Worm (Caenorhabditis elegans) whole organism, L2 larva: Measurements from ENCODE around the gene ztf-27.

Experiments
- C34F6.9 ChIP-seq: fragments of 150-350 bp; optimal IDR thresholded peaks from 2 replicates; lab custom pipeline; 2014; ENCODE audit warnings: missing biosample characterization, missing genetic modification characterization
- F13H6.1 ChIP-seq: sonication (generic microtip); optimal IDR thresholded peaks from 2 replicates; lab custom pipeline; 2016; ENCODE audit warnings: missing genetic modification characterization, missing compliant biosample characterization
- R02D3.7 ChIP-seq: fragments of 150-350 bp; optimal IDR thresholded peaks from 2 replicates; lab custom pipeline; 2014; ENCODE audit warnings: missing biosample characterization, missing genetic modification characterization
- Y55F3AM.14 ChIP-seq: fragments of 200-800 bp; sonication (Bioruptor generic); optimal IDR thresholded peaks from 2 replicates; lab custom pipeline; 2018; ENCODE audit warnings: mild to moderate bottlenecking, missing genetic modification characterization, missing compliant biosample characterization
- ZK546.5 ChIP-seq: sonication (generic microtip); optimal IDR thresholded peaks from 2 replicates; lab custom pipeline; 2017; ENCODE audit warnings: missing biosample characterization, missing genetic modification characterization
- alr-1 ChIP-seq: fragments of 150-350 bp; optimal IDR thresholded peaks from 2 replicates; lab custom pipeline; 2014; ENCODE audit warnings: missing biosample characterization, missing genetic modification characterization
- aly-2 ChIP-seq: fragments of 150-350 bp; optimal IDR thresholded peaks from 2 replicates; lab custom pipeline; 2014; ENCODE audit warnings: missing biosample characterization, missing genetic modification characterization
- ama-1 ChIP-seq: fragments of 150-350 bp; optimal IDR thresholded peaks from 2 replicates; lab custom pipeline; 2018; ENCODE audit warnings: inconsistent platforms
- blmp-1 ChIP-seq: sonication (generic microtip); optimal IDR thresholded peaks from 2 replicates; lab custom pipeline; 2017; ENCODE audit warnings: missing genetic modification characterization, mild to moderate bottlenecking, missing compliant biosample characterization, antibody characterized with exemption, moderate library complexity; ENCODE audit not compliant: insufficient read depth
- ceh-16 ChIP-seq: fragments of 150-350 bp; optimal IDR thresholded peaks from 2 replicates; lab custom pipeline; 2014; ENCODE audit warnings: missing biosample characterization, missing genetic modification characterization
- ceh-82 ChIP-seq: fragments of 150-350 bp; optimal IDR thresholded peaks from 2 replicates; lab custom pipeline; 2014; ENCODE audit warnings: missing biosample characterization, missing genetic modification characterization
- crh-2 ChIP-seq: sonication (generic microtip); optimal IDR thresholded peaks from 2 replicates; lab custom pipeline; 2017; ENCODE audit warnings: missing biosample characterization, missing genetic modification characterization
- dmd-4 ChIP-seq: sonication (generic microtip); optimal IDR thresholded peaks from 2 replicates; lab custom pipeline; 2017; ENCODE audit warnings: missing biosample characterization, missing genetic modification characterization
- egl-27 ChIP-seq: sonication (generic microtip); optimal IDR thresholded peaks from 3 replicates; lab custom pipeline; 2017; ENCODE audit warnings: missing biosample characterization, missing genetic modification reagents, missing genetic modification characterization
- elt-1 ChIP-seq: fragments of 150-350 bp; optimal IDR thresholded peaks from 2 replicates; lab custom pipeline; 2014; ENCODE audit warnings: missing biosample characterization, missing genetic modification characterization
- elt-3 ChIP-seq: sonication (generic microtip); optimal IDR thresholded peaks from 2 replicates; lab custom pipeline; 2017; ENCODE audit warnings: missing biosample characterization, missing genetic modification characterization
- fos-1 ChIP-seq: fragments of 150-350 bp; optimal IDR thresholded peaks from 2 replicates; lab custom pipeline; 2014; ENCODE audit warnings: missing biosample characterization, missing genetic modification characterization
- gmeb-1 ChIP-seq: fragments of 150-350 bp; optimal IDR thresholded peaks from 2 replicates; lab custom pipeline; 2014; ENCODE audit warnings: missing biosample characterization, missing genetic modification characterization
- lin-11 ChIP-seq: fragments of 150-350 bp; sonication (generic microtip); optimal IDR thresholded peaks from 2 replicates; lab custom pipeline; 2014; ENCODE audit warnings: missing biosample characterization, missing genetic modification characterization, inconsistent platforms, mixed read lengths
- lin-13 ChIP-seq: fragments of 150-350 bp; optimal IDR thresholded peaks from 2 replicates; lab custom pipeline; 2014; ENCODE audit warnings: missing biosample characterization, missing genetic modification reagents, missing genetic modification characterization
- lin-39 ChIP-seq: fragments of 150-350 bp; optimal IDR thresholded peaks from 2 replicates; lab custom pipeline; 2014; ENCODE audit warnings: missing biosample characterization, missing genetic modification reagents, missing genetic modification characterization
- lsy-2 ChIP-seq, 2 experiments: fragments of 150-350 bp in 1 of 2; sonication (generic microtip) in 1 of 2; optimal IDR thresholded peaks; 2 replicates each; lab custom pipeline; 2014 to 2017; ENCODE audit warnings: missing biosample characterization in 2 of 2, missing genetic modification characterization in 2 of 2
- mab-5 ChIP-seq: fragments of 150-350 bp; optimal IDR thresholded peaks from 2 replicates; lab custom pipeline; 2014; ENCODE audit warnings: missing biosample characterization, missing genetic modification characterization
- mbf-1 ChIP-seq: sonication (generic microtip); optimal IDR thresholded peaks from 2 replicates; lab custom pipeline; 2017; ENCODE audit warnings: missing biosample characterization, missing genetic modification characterization
- mdl-1 ChIP-seq, 2 experiments: fragments of 150-350 bp in 1 of 2; sonication (generic microtip) in 1 of 2; optimal IDR thresholded peaks; 2 replicates each; lab custom pipeline; 2017; ENCODE audit warnings: missing biosample characterization in 2 of 2, missing genetic modification characterization in 2 of 2
- nhr-10 ChIP-seq: sonication (generic microtip); optimal IDR thresholded peaks from 2 replicates; lab custom pipeline; 2017; ENCODE audit warnings: missing biosample characterization, missing genetic modification characterization
- nhr-11 ChIP-seq: fragments of 150-350 bp; optimal IDR thresholded peaks from 2 replicates; lab custom pipeline; 2014; ENCODE audit warnings: missing biosample characterization, missing genetic modification characterization
- nhr-12 ChIP-seq: fragments of 150-350 bp; optimal IDR thresholded peaks from 2 replicates; lab custom pipeline; 2014; ENCODE audit warnings: missing biosample characterization, missing genetic modification characterization
- nhr-129 ChIP-seq: fragments of 150-350 bp; optimal IDR thresholded peaks from 2 replicates; lab custom pipeline; 2014; ENCODE audit warnings: missing biosample characterization, missing genetic modification characterization
- nhr-21 ChIP-seq: fragments of 150-350 bp; optimal IDR thresholded peaks from 2 replicates; lab custom pipeline; 2014; ENCODE audit warnings: missing biosample characterization, missing genetic modification characterization
- nhr-23 ChIP-seq: fragments of 150-350 bp; optimal IDR thresholded peaks from 2 replicates; lab custom pipeline; 2014; ENCODE audit warnings: missing biosample characterization, missing genetic modification reagents, missing genetic modification characterization
- nhr-237 ChIP-seq: fragments of 150-350 bp; optimal IDR thresholded peaks from 2 replicates; lab custom pipeline; 2014; ENCODE audit warnings: missing biosample characterization, missing genetic modification characterization
- nhr-25 ChIP-seq: fragments of 150-350 bp; sonication (generic microtip); optimal IDR thresholded peaks from 3 replicates; lab custom pipeline; 2014; ENCODE audit warnings: missing biosample characterization, missing genetic modification characterization
- nhr-6 ChIP-seq: fragments of 150-350 bp; optimal IDR thresholded peaks from 2 replicates; lab custom pipeline; 2014; ENCODE audit warnings: missing biosample characterization, missing genetic modification characterization
- nhr-77 ChIP-seq: fragments of 150-350 bp; optimal IDR thresholded peaks from 2 replicates; lab custom pipeline; 2014; ENCODE audit warnings: missing biosample characterization, missing genetic modification characterization
- peb-1 ChIP-seq: fragments of 150-350 bp; optimal IDR thresholded peaks from 2 replicates; lab custom pipeline; 2014; ENCODE audit warnings: missing biosample characterization, missing genetic modification characterization
- sem-4 ChIP-seq: fragments of 150-350 bp; optimal IDR thresholded peaks from 2 replicates; lab custom pipeline; 2014; ENCODE audit warnings: missing biosample characterization, missing genetic modification reagents, missing genetic modification characterization
- skn-1 ChIP-seq: sonication (generic microtip); optimal IDR thresholded peaks from 2 replicates; lab custom pipeline; 2017; ENCODE audit warnings: missing biosample characterization, missing genetic modification characterization
- sma-3 ChIP-seq: sonication (generic microtip); optimal IDR thresholded peaks from 2 replicates; lab custom pipeline; 2016; ENCODE audit warnings: missing genetic modification reagents, missing genetic modification characterization, missing compliant biosample characterization
- sma-9 ChIP-seq, 2 experiments: fragments of 150-350 bp in 1 of 2; sonication (generic microtip) in 1 of 2; optimal IDR thresholded peaks; 2 replicates each; lab custom pipeline; 2014 to 2016; ENCODE audit warnings: missing genetic modification characterization in 2 of 2, mild to moderate bottlenecking in 1 of 2, missing biosample characterization in 1 of 2, missing compliant biosample characterization in 1 of 2, missing genetic modification reagents in 1 of 2, moderate library complexity in 1 of 2
- snpc-4 ChIP-seq: fragments of 150-350 bp; optimal IDR thresholded peaks from 2 replicates; lab custom pipeline; 2014; ENCODE audit warnings: missing biosample characterization, missing genetic modification characterization
- unc-39 ChIP-seq: fragments of 150-350 bp; optimal IDR thresholded peaks from 2 replicates; lab custom pipeline; 2014; ENCODE audit warnings: missing biosample characterization, missing genetic modification characterization
- unc-55 ChIP-seq: fragments of 150-350 bp; sonication (generic microtip); optimal IDR thresholded peaks from 3 replicates; lab custom pipeline; 2014; ENCODE audit warnings: missing biosample characterization, missing genetic modification reagents, missing genetic modification characterization
- unc-62 ChIP-seq: fragments of 150-350 bp; optimal IDR thresholded peaks from 2 replicates; lab custom pipeline; 2014; ENCODE audit warnings: missing biosample characterization, missing genetic modification reagents, missing genetic modification characterization
- zag-1 ChIP-seq: fragments of 150-350 bp; optimal IDR thresholded peaks from 2 replicates; lab custom pipeline; 2014; ENCODE audit warnings: missing biosample characterization, missing genetic modification characterization
- ztf-1 ChIP-seq: fragments of 200-800 bp; sonication (Bioruptor generic); conservative IDR thresholded peaks from 2 replicates; pipeline ENCODE4 v1.3.6; 2022; ENCODE audit warnings: missing genetic modification characterization, missing compliant biosample characterization
- ztf-11 ChIP-seq: sonication (generic microtip); optimal IDR thresholded peaks from 2 replicates; lab custom pipeline; 2017; ENCODE audit warnings: missing biosample characterization, missing genetic modification characterization
- ztf-4 ChIP-seq: fragments of 150-350 bp; optimal IDR thresholded peaks from 2 replicates; lab custom pipeline; 2014; ENCODE audit warnings: missing biosample characterization, missing genetic modification characterization

ztf-27 gene

ce11 chrII:10388041-10388706 is 3.0 kb downstream of the ztf-27 start:
- peak; percentile 64 for TF ChIP-seq fos-1 (tag; lab: Kevin White, UChicago)
- peak; percentile 76 for TF ChIP-seq C34F6.9 (tag; lab: Kevin White, UChicago)
- TF ChIP-seq nhr-25 (tag; lab: Kevin White, UChicago): peak; percentile 76
- no peak for TF ChIP-seq nhr-10 (tag; lab: Kevin White, UChicago)
- TF ChIP-seq mbf-1 (tag; lab: Kevin White, UChicago): no peak
- no peak for TF ChIP-seq alr-1 (tag; lab: Kevin White, UChicago)
- no peak for TF ChIP-seq ceh-82
- peak; percentile 41 for TF ChIP-seq mab-5 (tag; lab: Kevin White, UChicago)
- no peak for TF ChIP-seq elt-1 (tag; lab: Kevin White, UChicago)
- TF ChIP-seq lin-13 (GFP tag; lab: Kevin White, UChicago): peak; percentile 74
- no peak for TF ChIP-seq ztf-11 (tag; lab: Kevin White, UChicago)
- TF ChIP-seq ama-1 (lab: Kevin White, UChicago): peak; percentile 50
- TF ChIP-seq skn-1: no peak
- peak; percentile 69 for TF ChIP-seq gmeb-1 (tag; lab: Kevin White, UChicago)
- TF ChIP-seq R02D3.7: peak; percentile 94
- TF ChIP-seq F13H6.1 (tag; lab: Kevin White, UChicago): peak; percentile 79
- no peak for TF ChIP-seq blmp-1 (tag; lab: Kevin White, UChicago)
- peak; percentile 83 for TF ChIP-seq sma-3 (GFP tag; lab: Kevin White, UChicago)
- peak; percentile 58 for TF ChIP-seq nhr-21 (tag; lab: Kevin White, UChicago)
- no peak for TF ChIP-seq unc-62 (GFP tag; lab: Kevin White, UChicago)
- peak; percentile 32 for TF ChIP-seq nhr-6 (tag; lab: Kevin White, UChicago)
- peak; percentile 33 for TF ChIP-seq lin-11 (tag; lab: Kevin White, UChicago)
- TF ChIP-seq elt-3 (tag; lab: Kevin White, UChicago): no peak
- TF ChIP-seq ztf-1: no peak
- peak; percentile 75 for TF ChIP-seq ztf-4
- no peak for TF ChIP-seq nhr-77 (tag; lab: Kevin White, UChicago)
- no peak for TF ChIP-seq dmd-4 (tag; lab: Kevin White, UChicago)
- TF ChIP-seq nhr-23 (tag; lab: Kevin White, UChicago): no peak
- TF ChIP-seq nhr-237 (tag; lab: Kevin White, UChicago): no peak
- no peak for TF ChIP-seq zag-1 (tag; lab: Kevin White, UChicago)
- peak; percentile 75 for TF ChIP-seq unc-55 (GFP tag; lab: Kevin White, UChicago)
- no peak for TF ChIP-seq mdl-1 (tag; optimal IDR thresholded peaks at IDR 0.05; lab: Kevin White, UChicago)
- TF ChIP-seq peb-1 (tag; lab: Kevin White, UChicago): no peak
- TF ChIP-seq nhr-12 (tag; lab: Kevin White, UChicago): no peak
- TF ChIP-seq Y55F3AM.14: no peak
- peak; percentile 67 for TF ChIP-seq sma-9 (GFP tag; optimal IDR thresholded peaks at IDR 0.05; lab: Kevin White, UChicago)
- TF ChIP-seq sma-9 (tag; optimal IDR thresholded peaks at IDR 0.05; lab: Kevin White, UChicago): no peak
- TF ChIP-seq crh-2 (tag; lab: Kevin White, UChicago): peak; percentile 73
- no peak for TF ChIP-seq lin-39 (tag; lab: Kevin White, UChicago)
- TF ChIP-seq aly-2 (tag; lab: Kevin White, UChicago): no peak
- TF ChIP-seq lsy-2 (tag; optimal IDR thresholded peaks at IDR 0.05; lab: Kevin White, UChicago): peak; percentile 14 to 86
- no peak for TF ChIP-seq nhr-11
- TF ChIP-seq sem-4: peak; percentile 90
- no peak for TF ChIP-seq ceh-16 (tag; lab: Kevin White, UChicago)
- peak; percentile 27 for TF ChIP-seq nhr-129
- TF ChIP-seq snpc-4 (tag; lab: Kevin White, UChicago): peak; percentile 24
- no peak for TF ChIP-seq unc-39 (tag; lab: Kevin White, UChicago)
- peak; percentile 31 for TF ChIP-seq egl-27 (tag; lab: Kevin White, UChicago)
- peak; percentile 7 for TF ChIP-seq ZK546.5 (tag; lab: Kevin White, UChicago)
